Worm (Caenorhabditis elegans): ENCODE data around the gene xpc-1.
A peak's percentile ranks its signal among the peaks of the same experiment; 100 is the strongest.

xpc-1 gene

ce11 chrIV:2036974-2037373 lies 44.1 kb downstream of the xpc-1 start, which contains the start of the genes Y76B12C.9 and cng-2:
Gene Y76B12C.9, minus strand, starts transcription at chrIV:2037074.
Gene cng-2, plus strand, starts transcription at chrIV:2037191.
- no peak for TF ChIP-seq crh-2 (tag; optimal IDR thresholded peaks at IDR 0.05)
- TF ChIP-seq nhr-237 (tag; optimal IDR thresholded peaks at IDR 0.05), result no peak
- TF ChIP-seq aly-2 (tag; optimal IDR thresholded peaks at IDR 0.05), result no peak
- TF ChIP-seq snpc-4 (tag; optimal IDR thresholded peaks at IDR 0.05), result no peak
- TF ChIP-seq nhr-21 (tag; optimal IDR thresholded peaks at IDR 0.05), result no peak
- TF ChIP-seq ztf-4 (tag; optimal IDR thresholded peaks at IDR 0.05), result no peak
- no peak for TF ChIP-seq unc-39 (tag; optimal IDR thresholded peaks at IDR 0.05)
- no peak for TF ChIP-seq peb-1 (tag; optimal IDR thresholded peaks at IDR 0.05)
- no peak for TF ChIP-seq sem-4 (tag; optimal IDR thresholded peaks at IDR 0.05)

- TF ChIP-seq R02D3.7 (tag; optimal IDR thresholded peaks at IDR 0.05) (no peak), unc-39 (tag; optimal IDR thresholded peaks at IDR 0.05) (no peak), ama-1 (optimal IDR thresholded peaks at IDR 0.05) (no peak), sma-3 (GFP tag; optimal IDR thresholded peaks at IDR 0.05) (no peak), nhr-129 (tag; optimal IDR thresholded peaks at IDR 0.05) (no peak), nhr-10 (tag; optimal IDR thresholded peaks at IDR 0.05) (no peak)
Observed at ce11 chrIV:2037497-2037896, 44.6 kb downstream of the xpc-1 start.

ce11 chrIV:2048839-2049238 lies 56.0 kb downstream of the xpc-1 start:
- TF ChIP-seq nhr-11 (tag; optimal IDR thresholded peaks at IDR 0.05) (peak; percentile 12), snpc-4 (tag; optimal IDR thresholded peaks at IDR 0.05) (no peak), sma-9 (GFP tag; optimal IDR thresholded peaks at IDR 0.05) (peak; percentile 86), sma-9 (tag; optimal IDR thresholded peaks at IDR 0.05) (no peak), unc-62 (GFP tag; optimal IDR thresholded peaks at IDR 0.05) (peak; percentile 24), nhr-21 (tag; optimal IDR thresholded peaks at IDR 0.05) (peak; percentile 61), mbf-1 (tag; optimal IDR thresholded peaks at IDR 0.05) (no peak), ztf-4 (tag; optimal IDR thresholded peaks at IDR 0.05) (peak; percentile 60), nhr-6 (tag; optimal IDR thresholded peaks at IDR 0.05) (peak; percentile 75), lsy-2 (tag; optimal IDR thresholded peaks at IDR 0.05) (peak; percentile 46 to 85), egl-27 (tag; optimal IDR thresholded peaks at IDR 0.05) (peak; percentile 75), Y55F3AM.14 (GFP tag; optimal IDR thresholded peaks at IDR 0.05) (peak; percentile 62), dmd-4 (tag; optimal IDR thresholded peaks at IDR 0.05) (peak; percentile 56), lin-13 (GFP tag; optimal IDR thresholded peaks at IDR 0.05) (peak; percentile 82), R02D3.7 (tag; optimal IDR thresholded peaks at IDR 0.05) (no peak), ztf-11 (tag; optimal IDR thresholded peaks at IDR 0.05) (no peak), zag-1 (tag; optimal IDR thresholded peaks at IDR 0.05) (peak; percentile 91), nhr-10 (tag; optimal IDR thresholded peaks at IDR 0.05) (no peak), F13H6.1 (tag; optimal IDR thresholded peaks at IDR 0.05) (peak; percentile 93), alr-1 (tag; optimal IDR thresholded peaks at IDR 0.05) (no peak), nhr-129 (tag; optimal IDR thresholded peaks at IDR 0.05) (peak; percentile 90), nhr-12 (tag; optimal IDR thresholded peaks at IDR 0.05) (no peak), peb-1 (tag; optimal IDR thresholded peaks at IDR 0.05) (no peak), fos-1 (tag; optimal IDR thresholded peaks at IDR 0.05) (peak; percentile 76), mab-5 (tag; optimal IDR thresholded peaks at IDR 0.05) (peak; percentile 85), ceh-16 (tag; optimal IDR thresholded peaks at IDR 0.05) (no peak), crh-2 (tag; optimal IDR thresholded peaks at IDR 0.05) (peak; percentile 89), blmp-1 (tag; optimal IDR thresholded peaks at IDR 0.05; ENCODE audit: insufficient read depth) (peak; percentile 95), nhr-25 (tag; optimal IDR thresholded peaks at IDR 0.05) (peak; percentile 67), aly-2 (tag; optimal IDR thresholded peaks at IDR 0.05) (no peak), sem-4 (tag; optimal IDR thresholded peaks at IDR 0.05) (peak; percentile 81), ZK546.5 (tag; optimal IDR thresholded peaks at IDR 0.05) (no peak), skn-1 (tag; optimal IDR thresholded peaks at IDR 0.05) (no peak), nhr-77 (tag; optimal IDR thresholded peaks at IDR 0.05) (no peak), ceh-82 (tag; optimal IDR thresholded peaks at IDR 0.05) (no peak), nhr-23 (tag; optimal IDR thresholded peaks at IDR 0.05) (no peak), elt-3 (tag; optimal IDR thresholded peaks at IDR 0.05) (no peak), nhr-237 (tag; optimal IDR thresholded peaks at IDR 0.05) (no peak), ztf-1 (GFP tag; conservative IDR thresholded peaks at IDR 0.05) (no peak), mdl-1 (tag; optimal IDR thresholded peaks at IDR 0.05) (peak in 1 of 2 experiments; percentile 64), unc-39 (tag; optimal IDR thresholded peaks at IDR 0.05) (no peak), unc-55 (GFP tag; optimal IDR thresholded peaks at IDR 0.05) (peak; percentile 87), C34F6.9 (tag; optimal IDR thresholded peaks at IDR 0.05) (peak; percentile 90), lin-39 (tag; optimal IDR thresholded peaks at IDR 0.05) (no peak), sma-3 (GFP tag; optimal IDR thresholded peaks at IDR 0.05) (peak; percentile 60), lin-11 (tag; optimal IDR thresholded peaks at IDR 0.05) (no peak), ama-1 (optimal IDR thresholded peaks at IDR 0.05) (peak; percentile 41), elt-1 (tag; optimal IDR thresholded peaks at IDR 0.05) (no peak), gmeb-1 (tag; optimal IDR thresholded peaks at IDR 0.05) (no peak)

Data from whole organism, L2 larva.